Fruit fly (Drosophila melanogaster) whole organism, wandering third instar larva: ENCODE results near the gene CG31627.

ENCODE experiments used
- Abd-B ChIP-seq: fragments of >200 bp; optimal IDR thresholded peaks from 2 replicates; lab custom pipeline; 2017; ENCODE audit warnings: missing biosample characterization, missing genetic modification characterization
- Hr78 ChIP-seq: fragments of >200 bp; optimal IDR thresholded peaks from 2 replicates; lab custom pipeline; 2017; ENCODE audit warnings: missing biosample characterization, missing genetic modification characterization
- N ChIP-seq: fragments of >200 bp; optimal IDR thresholded peaks from 2 replicates; lab custom pipeline; 2018; ENCODE audit warnings: missing biosample characterization, missing external identifiers, missing genetic modification characterization
- OdsH ChIP-seq: fragments of 200-800 bp; sonication (Bioruptor generic); optimal IDR thresholded peaks from 2 replicates; lab custom pipeline; 2016; ENCODE audit warnings: missing biosample characterization, mild to moderate bottlenecking, missing genetic modification characterization
- br ChIP-seq: fragments of 200-800 bp; sonication (Bioruptor generic); optimal IDR thresholded peaks from 2 replicates; lab custom pipeline; 2016; ENCODE audit warnings: missing biosample characterization, missing genetic modification characterization
- h ChIP-seq: fragments of 200-800 bp; sonication (Bioruptor generic); optimal IDR thresholded peaks from 3 replicates; lab custom pipeline; 2016; ENCODE audit warnings: missing biosample characterization, mild to moderate bottlenecking, missing genetic modification characterization
- jim ChIP-seq: fragments of 175-275, 200-325 bp; sonication (Bioruptor generic); optimal IDR thresholded peaks from 2 replicates; lab custom pipeline; 2016; ENCODE audit warnings: missing biosample characterization, mild to moderate bottlenecking, missing genetic modification characterization
- psq ChIP-seq: fragments of 200-800 bp; sonication (Bioruptor generic); optimal IDR thresholded peaks from 3 replicates; lab custom pipeline; 2017; ENCODE audit warnings: missing biosample characterization, mild to moderate bottlenecking, missing genetic modification characterization, moderate library complexity
- sage ChIP-seq: fragments of 200-800 bp; sonication (Bioruptor generic); optimal IDR thresholded peaks from 2 replicates; lab custom pipeline; 2016; ENCODE audit warnings: missing biosample characterization, mild to moderate bottlenecking, missing genetic modification characterization
- tai ChIP-seq: sonication (Bioruptor generic); optimal IDR thresholded peaks from 2 replicates; lab custom pipeline; 2016; ENCODE audit warnings: missing biosample characterization, missing genetic modification characterization
- usp ChIP-seq: fragments of >200 bp; optimal IDR thresholded peaks from 2 replicates; lab custom pipeline; 2017; ENCODE audit warnings: missing biosample characterization, missing genetic modification characterization
- woc ChIP-seq: sonication (Bioruptor generic); optimal IDR thresholded peaks from 2 replicates; lab custom pipeline; 2016; ENCODE audit warnings: missing biosample characterization, mild to moderate bottlenecking, missing genetic modification characterization

DNA sequence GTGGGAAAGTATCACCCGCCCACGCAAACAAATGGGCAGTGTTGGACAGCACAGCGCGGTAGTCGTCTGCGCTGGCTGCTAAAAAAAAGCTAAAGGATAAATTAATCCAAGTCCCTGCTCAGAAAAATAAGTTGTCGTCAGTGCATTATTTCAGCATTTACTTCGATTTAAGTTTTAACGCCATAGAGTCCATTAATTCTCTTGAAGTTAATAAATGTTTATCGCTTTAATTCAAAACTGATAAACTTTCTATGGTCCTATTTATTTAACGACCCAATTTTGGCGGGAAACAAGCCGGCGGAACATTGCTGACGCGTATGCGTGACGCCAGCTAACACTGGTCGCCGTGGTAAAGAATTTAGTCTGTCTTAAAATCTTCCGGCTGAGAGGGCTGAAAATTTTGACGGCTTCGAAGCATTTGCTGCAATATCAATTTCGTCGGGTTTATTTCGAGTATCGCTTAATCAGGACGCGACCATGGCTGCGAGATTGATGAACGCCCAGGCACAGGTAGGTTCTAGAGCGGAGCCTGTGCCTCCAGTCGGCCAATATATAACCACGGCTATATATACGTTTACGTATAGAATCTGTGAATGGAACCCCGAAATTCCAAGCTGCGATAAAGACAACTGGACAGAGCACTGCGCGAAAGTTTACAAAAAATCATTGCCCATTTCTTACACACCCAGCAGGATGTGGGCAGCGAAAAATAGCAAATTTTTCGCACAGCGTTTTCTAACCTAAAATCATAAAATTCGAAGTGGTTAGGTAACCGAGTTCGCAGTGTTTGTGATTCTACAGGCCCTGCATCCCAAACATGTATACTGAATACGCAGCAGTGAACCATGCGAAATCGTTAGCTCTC lies 4.5 kb upstream of the CG31627 start, which contains the start of the genes mAcon1, CG43345 and CG43346:
- TF ChIP-seq h (GFP tag; lab: Kevin White, UChicago) (peak; percentile 90), usp (no peak), Hr78 (GFP tag; lab: Kevin White, UChicago) (no peak), Abd-B (GFP tag; lab: Kevin White, UChicago) (no peak), OdsH (peak; percentile 86), psq (GFP tag; lab: Kevin White, UChicago) (peak; percentile 73), sage (GFP tag; lab: Kevin White, UChicago) (no peak), jim (GFP tag; lab: Kevin White, UChicago) (no peak), tai (GFP tag; lab: Kevin White, UChicago) (no peak), woc (GFP tag; lab: Kevin White, UChicago) (peak; percentile 96), N (GFP tag; lab: Kevin White, UChicago) (no peak), br (GFP tag; lab: Kevin White, UChicago) (peak; percentile 91)
